Fruit fly (Drosophila melanogaster): Measurements from ENCODE around the gene Ir7d.

Gene Ir7d

DNA sequence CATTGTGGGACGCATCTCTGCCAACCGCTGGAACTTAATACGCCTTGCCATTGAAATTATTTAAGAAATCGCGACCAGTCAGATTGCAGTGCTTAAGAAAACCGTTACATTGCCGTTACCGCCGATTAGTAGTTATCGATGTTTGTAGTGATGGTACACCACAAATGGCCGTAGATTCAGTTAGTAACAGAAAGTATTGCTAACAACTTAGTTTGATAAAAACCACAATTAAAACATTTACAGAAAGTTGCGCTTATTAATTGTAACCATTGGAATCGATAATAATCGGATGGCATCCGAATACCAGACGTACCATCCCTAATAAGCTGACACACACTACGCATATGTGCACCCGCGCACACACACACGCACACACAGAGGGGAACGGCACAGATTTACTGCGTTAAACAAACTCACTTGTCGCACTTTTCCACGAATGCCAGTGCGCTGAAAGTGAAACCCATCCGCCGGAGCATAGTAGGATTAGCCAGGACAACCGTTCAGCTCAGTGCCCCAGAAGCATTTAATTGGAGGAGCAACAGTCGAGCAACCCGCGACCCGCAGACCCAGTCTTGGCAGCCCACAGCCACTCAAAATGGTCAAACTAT, 41.5 kb upstream of the Ir7d start, which contains the start of the genes hdm and Ykt6 (continued):
- TF ChIP-seq Pdp1 (GFP tag; optimal IDR thresholded peaks at IDR 0.05), result peak; percentile 78 to 80
- TF ChIP-seq CG17385 (GFP tag; optimal IDR thresholded peaks at IDR 0.05), result peak; percentile 70
- TF ChIP-seq br (optimal IDR thresholded peaks at IDR 0.05), result no peak
- peak; percentile 64 for TF ChIP-seq CG3281 (GFP tag; optimal IDR thresholded peaks at IDR 0.05)
- peak; percentile 83 for TF ChIP-seq tin (GFP tag; optimal IDR thresholded peaks at IDR 0.05)
- peak; percentile 58; the same call in 1 of the 2 replicates for TF ChIP-seq Nf-YA (GFP tag; IDR thresholded peaks at IDR 0.05)
- peak; percentile 71 for TF ChIP-seq CG10654 (GFP tag; optimal IDR thresholded peaks at IDR 0.05)
- TF ChIP-seq onecut (GFP tag; IDR thresholded peaks at IDR 0.05), result peak; percentile 61
- TF ChIP-seq CG2202 (tag; optimal IDR thresholded peaks at IDR 0.05), result peak; percentile 59
- TF ChIP-seq vvl (GFP tag; IDR thresholded peaks at IDR 0.05), result peak; percentile 92
- peak; percentile 37 for TF ChIP-seq CG6765 (GFP tag; optimal IDR thresholded peaks at IDR 0.05)
- TF ChIP-seq schlank (tag; optimal IDR thresholded peaks at IDR 0.05), result peak; percentile 64
- TF ChIP-seq CG11695 (GFP tag; IDR thresholded peaks at IDR 0.05), result peak; percentile 81
- peak; percentile 85 for TF ChIP-seq CG6272 (GFP tag; IDR thresholded peaks at IDR 0.05)
- TF ChIP-seq CHES-1-like (GFP tag; optimal IDR thresholded peaks at IDR 0.05), result peak; percentile 77
- TF ChIP-seq CG6791 (GFP tag; IDR thresholded peaks at IDR 0.05; ENCODE audit: partially characterized antibody), result peak; percentile 91
- TF ChIP-seq B-H1 (GFP tag; IDR thresholded peaks at IDR 0.05), result peak; percentile 44; the same call in 2 of the 3 replicates
- TF ChIP-seq ERR (GFP tag; optimal IDR thresholded peaks at IDR 0.05), result peak; percentile 74
- TF ChIP-seq NfI (GFP tag; optimal IDR thresholded peaks at IDR 0.05), result peak; percentile 63
- TF ChIP-seq Chrac-16 (GFP tag; optimal IDR thresholded peaks at IDR 0.05), result peak; percentile 74
- TF ChIP-seq nom (GFP tag; optimal IDR thresholded peaks at IDR 0.05), result peak; percentile 7
- peak; percentile 44 for TF ChIP-seq CG4360 (GFP tag; IDR thresholded peaks at IDR 0.05)
- peak; percentile 84 for TF ChIP-seq CG9609 (GFP tag; optimal IDR thresholded peaks at IDR 0.05)
- no peak for TF ChIP-seq pita (GFP tag; optimal IDR thresholded peaks at IDR 0.05)
- no peak for TF ChIP-seq abd-A (tag; optimal IDR thresholded peaks at IDR 0.05)
- peak; percentile 76 for TF ChIP-seq chn (GFP tag; optimal IDR thresholded peaks at IDR 0.05)
- TF ChIP-seq inv (GFP tag; IDR thresholded peaks at IDR 0.05; ENCODE audit: partially characterized antibody), result peak; percentile 92
- TF ChIP-seq Usf (GFP tag; optimal IDR thresholded peaks at IDR 0.05), result peak; percentile 27
- TF ChIP-seq bab2 (GFP tag; optimal IDR thresholded peaks at IDR 0.05), result peak; percentile 85
- peak; percentile 10; the same call in 1 of the 2 replicates for TF ChIP-seq Poxn (GFP tag; IDR thresholded peaks at IDR 0.05)
- TF ChIP-seq Ada2b (GFP tag; IDR thresholded peaks at IDR 0.05), result peak; percentile 69
- peak; percentile 45 for TF ChIP-seq CG9797 (GFP tag; optimal IDR thresholded peaks at IDR 0.05)
- TF ChIP-seq CG42726 (GFP tag; IDR thresholded peaks at IDR 0.05; ENCODE audit: partially characterized antibody), result peak; percentile 86
- peak; percentile 17 for TF ChIP-seq CG17802 (tag; optimal IDR thresholded peaks at IDR 0.05)
- TF ChIP-seq Sry-β (GFP tag; optimal IDR thresholded peaks at IDR 0.05), result peak; percentile 12
- peak; percentile 78; the same call in 3 of the 4 replicates for TF ChIP-seq Gug (GFP tag; IDR thresholded peaks at IDR 0.05)
- peak; percentile 81 for TF ChIP-seq wdn (GFP tag; IDR thresholded peaks at IDR 0.05)
- peak; percentile 90 for TF ChIP-seq lilli (GFP tag; optimal IDR thresholded peaks at IDR 0.05)
- TF ChIP-seq twi (tag; optimal IDR thresholded peaks at IDR 0.05), result peak; percentile 68
- no peak for TF ChIP-seq CG10147 (GFP tag; optimal IDR thresholded peaks at IDR 0.05)
- peak; percentile 82 for TF ChIP-seq CG15514 (GFP tag; optimal IDR thresholded peaks at IDR 0.05)
- peak; percentile 74 for TF ChIP-seq dmrt11E (tag; optimal IDR thresholded peaks at IDR 0.05)
- TF ChIP-seq Atf3 (GFP tag; optimal IDR thresholded peaks at IDR 0.05), result peak; percentile 69
- TF ChIP-seq knrl (GFP tag; IDR thresholded peaks at IDR 0.05; ENCODE audit: partially characterized antibody), result peak; percentile 94
- TF ChIP-seq CG8924 (tag; optimal IDR thresholded peaks at IDR 0.05), result peak; percentile 56
- peak; percentile 87; the same call in 3 of the 4 replicates for TF ChIP-seq chinmo (GFP tag; IDR thresholded peaks at IDR 0.05; ENCODE audit: partially characterized antibody)
- no peak for TF ChIP-seq jing (GFP tag; optimal IDR thresholded peaks at IDR 0.05)
- TF ChIP-seq lmd (GFP tag; IDR thresholded peaks at IDR 0.05), result no peak; the same call in none of the 2 replicates
- peak; percentile 87 for TF ChIP-seq Side (GFP tag; optimal IDR thresholded peaks at IDR 0.05)
- peak; percentile 74 for TF ChIP-seq ems (GFP tag; optimal IDR thresholded peaks at IDR 0.05)
